Worm (Caenorhabditis elegans): ENCODE measurements around the gene clhm-1.
A peak's percentile ranks its signal among the peaks of the same experiment; 100 is the strongest.

clhm-1 gene

DNA sequence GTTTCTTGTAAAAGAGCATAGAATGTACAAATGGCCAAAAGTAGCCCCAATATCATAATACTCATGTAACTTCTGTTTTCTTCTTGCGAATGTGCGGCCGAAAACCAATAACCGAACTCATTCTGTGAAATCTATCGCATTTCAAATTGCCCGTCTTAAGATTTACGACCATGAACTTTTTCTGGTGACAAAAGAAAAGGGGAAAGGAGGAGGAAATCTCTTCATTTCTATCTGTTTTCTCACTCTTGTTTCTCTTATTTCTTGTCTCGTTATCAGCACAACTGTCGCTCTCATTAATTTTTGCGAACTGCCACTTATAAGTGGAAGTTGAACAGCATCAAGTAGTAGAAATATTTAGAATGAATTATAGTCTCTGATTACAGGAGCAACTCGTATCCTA lies 29.7 kb downstream of the clhm-1 start (continued):
- TF ChIP-seq nhr-84 (tag; optimal IDR thresholded peaks at IDR 0.05) = no peak
- no peak for TF ChIP-seq tlp-1 (tag; optimal IDR thresholded peaks at IDR 0.05)
- TF ChIP-seq grh-1 (GFP tag; IDR thresholded peaks at IDR 0.05) = no peak
- no peak for TF ChIP-seq zip-4 (GFP tag; optimal IDR thresholded peaks at IDR 0.05)
- no peak for TF ChIP-seq unc-98 (GFP tag; IDR thresholded peaks at IDR 0.05)
- TF ChIP-seq pag-3 (tag; optimal IDR thresholded peaks at IDR 0.05; ENCODE audit: borderline replicate concordance, insufficient read depth) = no peak
- TF ChIP-seq blmp-1 (tag; optimal IDR thresholded peaks at IDR 0.05) = peak; percentile 95
- peak; percentile 54 for TF ChIP-seq rnt-1 (tag; optimal IDR thresholded peaks at IDR 0.05)
- TF ChIP-seq ztf-4 (tag; optimal IDR thresholded peaks at IDR 0.05) = no peak
- TF ChIP-seq hlh-17 (GFP tag; optimal IDR thresholded peaks at IDR 0.05; ENCODE audit: borderline replicate concordance) = no peak
- no peak for TF ChIP-seq dsc-1 (tag; optimal IDR thresholded peaks at IDR 0.05)
- peak; percentile 82 for TF ChIP-seq nhr-85 (tag)
- TF ChIP-seq pqm-1 (tag; optimal IDR thresholded peaks at IDR 0.05) = no peak
- TF ChIP-seq egl-27 (tag; optimal IDR thresholded peaks at IDR 0.05) = no peak
- TF ChIP-seq fkh-10 (GFP tag; optimal IDR thresholded peaks at IDR 0.05) = no peak
- TF ChIP-seq lin-13 (GFP tag; optimal IDR thresholded peaks at IDR 0.05) = no peak
- peak; percentile 25 for TF ChIP-seq mep-1 (tag; optimal IDR thresholded peaks at IDR 0.05)
- no peak for TF ChIP-seq C34B4.2 (tag; optimal IDR thresholded peaks at IDR 0.05)
- peak; percentile 83 for TF ChIP-seq lin-14 (GFP tag; optimal IDR thresholded peaks at IDR 0.05)
- TF ChIP-seq jun-1 (tag; optimal IDR thresholded peaks at IDR 0.05) = no peak
- TF ChIP-seq C16A3.4 (tag; optimal IDR thresholded peaks at IDR 0.05) = no peak
- no peak for TF ChIP-seq sptf-1 (tag; optimal IDR thresholded peaks at IDR 0.05)
- TF ChIP-seq unc-30 (tag; optimal IDR thresholded peaks at IDR 0.05) = no peak
- no peak for TF ChIP-seq aha-1 (tag; optimal IDR thresholded peaks at IDR 0.05)
- no peak for TF ChIP-seq C04F5.9 (tag; optimal IDR thresholded peaks at IDR 0.05)
- no peak for TF ChIP-seq pax-3 (tag; optimal IDR thresholded peaks at IDR 0.05)
- no peak for TF ChIP-seq mdl-1 (tag; optimal IDR thresholded peaks at IDR 0.05)

DNA sequence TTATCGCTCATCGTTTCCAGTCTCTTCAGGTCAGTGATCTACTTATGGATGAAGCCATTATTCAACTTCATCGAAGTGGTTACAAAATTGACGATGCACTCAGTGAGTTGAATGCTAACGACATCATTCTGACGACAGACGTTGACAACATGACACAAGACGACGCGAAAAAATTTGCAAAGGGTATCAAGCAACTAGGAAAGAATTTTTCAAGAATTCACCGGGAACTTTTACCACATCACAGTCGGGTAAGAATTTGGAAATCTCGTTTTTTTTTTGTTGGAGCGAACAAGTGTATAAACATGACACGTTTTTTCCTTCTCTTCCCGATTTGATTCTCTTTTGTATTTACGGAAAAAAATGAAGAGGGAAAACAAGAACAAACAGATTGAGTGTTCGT lies 30.1 kb downstream of the clhm-1 start:
- TF ChIP-seq lin-15B (tag; optimal IDR thresholded peaks at IDR 0.05) (no peak), skn-1 (tag; optimal IDR thresholded peaks at IDR 0.05) (no peak), xbp-1 (tag; optimal IDR thresholded peaks at IDR 0.05) (no peak), nhr-47 (tag; optimal IDR thresholded peaks at IDR 0.05) (no peak), C16A3.4 (tag; optimal IDR thresholded peaks at IDR 0.05) (no peak), elt-3 (tag; optimal IDR thresholded peaks at IDR 0.05) (no peak), lin-14 (GFP tag; optimal IDR thresholded peaks at IDR 0.05) (no peak), egl-13 (tag; optimal IDR thresholded peaks at IDR 0.05) (no peak), nhr-85 (tag) (no peak), vab-15 (tag; optimal IDR thresholded peaks at IDR 0.05) (no peak), Y116A8C.19 (tag; optimal IDR thresholded peaks at IDR 0.05; ENCODE audit: borderline replicate concordance) (no peak), snpc-4 (tag; optimal IDR thresholded peaks at IDR 0.05) (no peak)

DNA sequence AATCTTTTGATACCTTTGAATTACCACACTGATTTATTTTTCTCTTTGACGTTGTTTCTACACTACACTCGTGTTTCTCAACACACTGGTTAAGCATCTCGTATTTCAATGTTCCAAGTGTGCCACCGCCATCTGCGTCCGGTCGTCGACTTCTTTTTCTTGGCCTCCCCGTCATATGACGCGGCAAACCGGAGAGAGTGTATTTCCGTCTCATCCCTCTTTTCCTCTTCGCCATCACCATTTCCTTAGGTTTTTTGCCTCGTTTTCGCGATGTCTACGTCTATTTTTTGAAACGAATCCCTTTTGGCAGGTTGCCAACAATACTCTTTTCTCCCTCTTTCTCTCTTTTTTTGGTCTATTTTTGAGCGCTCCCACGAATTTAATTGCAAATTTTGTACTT lies 31.8 kb downstream of the clhm-1 start:
- TF ChIP-seq sptf-1 (tag; optimal IDR thresholded peaks at IDR 0.05) (no peak), nhr-77 (tag; optimal IDR thresholded peaks at IDR 0.05) (peak; percentile 1), isw-1 (GFP tag; IDR thresholded peaks at IDR 0.05) (no peak), ztf-4 (tag; optimal IDR thresholded peaks at IDR 0.05) (peak; percentile 52), pax-3 (tag; optimal IDR thresholded peaks at IDR 0.05) (no peak), hlh-17 (GFP tag; optimal IDR thresholded peaks at IDR 0.05; ENCODE audit: borderline replicate concordance) (no peak), swsn-7 (tag; optimal IDR thresholded peaks at IDR 0.05) (peak; percentile 41), jun-1 (tag; optimal IDR thresholded peaks at IDR 0.05) (no peak), lin-39 (tag; optimal IDR thresholded peaks at IDR 0.05) (no peak), mef-2 (tag; optimal IDR thresholded peaks at IDR 0.05) (peak; percentile 31), snu-23 (GFP tag; optimal IDR thresholded peaks at IDR 0.05) (peak; percentile 74), lin-14 (GFP tag; optimal IDR thresholded peaks at IDR 0.05) (peak; percentile 90), ets-5 (GFP tag; IDR thresholded peaks at IDR 0.05) (no peak), unc-86 (tag; optimal IDR thresholded peaks at IDR 0.05) (peak; percentile 15), efl-3 (GFP tag; optimal IDR thresholded peaks at IDR 0.05) (no peak), nhr-85 (tag) (peak; percentile 93), xbp-1 (tag; optimal IDR thresholded peaks at IDR 0.05) (peak; percentile 43), hpl-2 (GFP tag; optimal IDR thresholded peaks at IDR 0.05) (no peak), nhr-11 (tag; optimal IDR thresholded peaks at IDR 0.05) (no peak), tlp-1 (tag; optimal IDR thresholded peaks at IDR 0.05) (no peak), egl-27 (tag; optimal IDR thresholded peaks at IDR 0.05) (peak in 1 of 2 experiments; percentile 62), fkh-4 (tag; optimal IDR thresholded peaks at IDR 0.05; ENCODE audit: borderline replicate concordance) (no peak), pag-3 (tag; optimal IDR thresholded peaks at IDR 0.05; ENCODE audit: borderline replicate concordance, insufficient read depth) (no peak), nhr-28 (tag; optimal IDR thresholded peaks at IDR 0.05) (no peak), dpl-1 (GFP tag; optimal IDR thresholded peaks at IDR 0.05) (no peak), unc-98 (GFP tag; IDR thresholded peaks at IDR 0.05) (no peak)
